Worm (Caenorhabditis elegans): Measurements from ENCODE around the gene dmsr-16.

dmsr-16 gene

DNA sequence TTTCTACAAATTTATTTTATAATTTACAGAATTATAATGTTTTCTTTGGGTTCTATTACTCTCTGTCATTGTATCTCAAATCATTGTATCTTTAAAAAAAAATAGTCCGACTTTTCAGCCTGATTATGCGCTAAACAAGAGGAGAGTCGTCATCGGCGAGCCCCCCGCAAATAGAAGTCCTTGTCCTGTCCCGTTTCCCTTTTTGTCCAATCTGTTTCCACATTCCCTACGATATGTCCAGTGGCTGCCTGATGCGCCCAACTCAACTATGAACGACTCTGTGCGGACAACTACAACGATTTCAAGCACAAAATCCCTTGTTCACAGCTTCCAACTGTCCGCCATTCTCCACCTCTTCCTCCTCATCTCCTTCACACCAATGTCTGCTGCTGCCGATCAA is 50.8 kb downstream of the dmsr-16 start, which contains the start of gene dbl-1:
dbl-1 (plus strand) TSS at position 119 of the 400 bp plus-strand sequence.
- TF ChIP-seq lin-26 (GFP tag; IDR thresholded peaks at IDR 0.05) (0 out of 2 replicates have a peak, but pooled peaks have one; percentile 35), ceh-100 (GFP tag; IDR thresholded peaks at IDR 0.05) (no peak), zfh-2 (GFP tag; conservative IDR thresholded peaks at IDR 0.05) (peak; percentile 46; the same call in 1 of the 2 replicates), chd-7 (tag; optimal IDR thresholded peaks at IDR 0.05) (peak; percentile 37), ztf-28 (GFP tag; IDR thresholded peaks at IDR 0.05) (no peak), egrh-3 (GFP tag; IDR thresholded peaks at IDR 0.05) (no peak)

All from whole organism, young adult.